Worm (Caenorhabditis elegans): ENCODE data around the gene F25F2.1.

F25F2.1 gene

ce11 chrIII:4470793-4471192, 37.9 kb upstream of the F25F2.1 start (continued):
- TF ChIP-seq nhr-77 (tag; optimal IDR thresholded peaks at IDR 0.05) (no peak), aha-1 (tag) (peak; percentile 35), dve-1 (tag; optimal IDR thresholded peaks at IDR 0.05; ENCODE audit: insufficient read depth) (peak; percentile 67), set-16 (GFP tag; IDR thresholded peaks at IDR 0.05) (no peak), php-3 (GFP tag; IDR thresholded peaks at IDR 0.05) (peak; percentile 35; the same call in 1 of the 2 replicates), spr-3 (GFP tag; optimal IDR thresholded peaks at IDR 0.05) (peak; percentile 84), daf-12 (tag; optimal IDR thresholded peaks at IDR 0.05) (no peak)

ce11 chrIII:4474908-4475307, 33.7 kb upstream of the F25F2.1 start, which contains the start of gene ifet-1:
Gene ifet-1, minus strand, starts transcription at chrIII:4475150.
- no peak for TF ChIP-seq F44E2.7 (GFP tag; IDR thresholded peaks at IDR 0.05)
- peak; percentile 81 for TF ChIP-seq aha-1 (tag)
- TF ChIP-seq tra-1 (GFP tag; IDR thresholded peaks at IDR 0.05) = 0 out of 2 replicates have a peak, but pooled peaks have one; percentile 21
- no peak for TF ChIP-seq attf-4 (tag; optimal IDR thresholded peaks at IDR 0.05)

- TF ChIP-seq tra-1 (GFP tag; IDR thresholded peaks at IDR 0.05) (peak; percentile 99), jun-1 (tag; optimal IDR thresholded peaks at IDR 0.05) (peak; percentile 96), nhr-11 (tag; optimal IDR thresholded peaks at IDR 0.05) (peak; percentile 99), vab-7 (GFP tag; IDR thresholded peaks at IDR 0.05) (peak; percentile 95), lin-13 (GFP tag; optimal IDR thresholded peaks at IDR 0.05) (peak; percentile 98), skn-1 (tag; optimal IDR thresholded peaks at IDR 0.05) (peak; percentile 96), lsy-2 (tag; optimal IDR thresholded peaks at IDR 0.05) (peak; percentile 100), nhr-42 (GFP tag; IDR thresholded peaks at IDR 0.05) (peak; percentile 97), lin-1 (GFP tag; IDR thresholded peaks at IDR 0.05) (peak; percentile 97), unc-62 (GFP tag; optimal IDR thresholded peaks at IDR 0.05 in 1 of 2) (peak in 1 of 2 experiments; percentile 99), unc-62 (tag; optimal IDR thresholded peaks at IDR 0.05) (no peak), D1046.2 (GFP tag; IDR thresholded peaks at IDR 0.05) (peak; percentile 94), lin-15B (tag; optimal IDR thresholded peaks at IDR 0.05) (peak; percentile 52), F44E2.7 (GFP tag; IDR thresholded peaks at IDR 0.05) (no peak; the same call in 1 of the 2 replicates), dmd-8 (GFP tag; IDR thresholded peaks at IDR 0.05) (0 out of 2 replicates have a peak, but pooled peaks have one; percentile 48), aha-1 (tag) (peak; percentile 100), nhr-102 (tag; optimal IDR thresholded peaks at IDR 0.05) (peak; percentile 98), snpc-1.2 (GFP tag; IDR thresholded peaks at IDR 0.05) (peak; percentile 82), hlh-30 (tag; optimal IDR thresholded peaks at IDR 0.05; ENCODE audit: insufficient read depth) (peak; percentile 99), ceh-62 (tag; optimal IDR thresholded peaks at IDR 0.05) (no peak), snpc-4 (tag; optimal IDR thresholded peaks at IDR 0.05) (peak; percentile 57), daf-19 (GFP tag; conservative IDR thresholded peaks at IDR 0.05) (peak; percentile 94), fos-1 (tag; optimal IDR thresholded peaks at IDR 0.05) (no peak), mes-2 (tag; optimal IDR thresholded peaks at IDR 0.05; ENCODE audit: poor library complexity, severe bottlenecking) (peak; percentile 99), dpl-1 (GFP tag; optimal IDR thresholded peaks at IDR 0.05) (peak; percentile 97), daf-8 (GFP tag; IDR thresholded peaks at IDR 0.05) (0 out of 2 replicates have a peak, but pooled peaks have one; percentile 66), T20F7.1 (GFP tag; optimal IDR thresholded peaks at IDR 0.05) (peak; percentile 95), cey-2 (tag; optimal IDR thresholded peaks at IDR 0.05; ENCODE audit: borderline replicate concordance, insufficient read depth) (no peak), nhr-48 (tag; optimal IDR thresholded peaks at IDR 0.05) (peak; percentile 96), ZK337.2 (GFP tag; IDR thresholded peaks at IDR 0.05) (peak; percentile 87), pha-4 (GFP tag; IDR thresholded peaks at IDR 0.05) (peak; percentile 97), pha-4 (tag; optimal IDR thresholded peaks at IDR 0.05) (peak; percentile 98), zip-11 (GFP tag; IDR thresholded peaks at IDR 0.05) (peak; percentile 57; the same call in 1 of the 2 replicates), spr-3 (GFP tag; optimal IDR thresholded peaks at IDR 0.05) (peak; percentile 96), pqm-1 (tag; optimal IDR thresholded peaks at IDR 0.05) (peak; percentile 76), lir-3 (tag; optimal IDR thresholded peaks at IDR 0.05) (peak; percentile 64), tag-97 (GFP tag; IDR thresholded peaks at IDR 0.05) (no peak), set-16 (GFP tag; IDR thresholded peaks at IDR 0.05) (0 out of 2 replicates have a peak, but pooled peaks have one; percentile 34), hmg-1.1 (GFP tag; IDR thresholded peaks at IDR 0.05) (peak; percentile 98), mdl-1 (tag; optimal IDR thresholded peaks at IDR 0.05) (peak; percentile 93 to 96), Y105C5A.15 (GFP tag; IDR thresholded peaks at IDR 0.05) (peak; percentile 88)
These were observed 33.2 kb upstream of the F25F2.1 start, which contains the start of gene rps-1 for ce11 chrIII:4475428-4475968. Gene rps-1, plus strand, starts transcription at chrIII:4475918.
